Fruit fly (Drosophila melanogaster) whole organism, embryonic: Measurements from ENCODE around the gene Cyp303a1.
A peak's percentile ranks its signal among the peaks of the same experiment; 100 is the strongest.

Experiments used
- Aef1 ChIP-seq: fragments of 200-800 bp; sonication (Bioruptor generic); IDR thresholded peaks from 3 replicates; pipeline ENCODE4 v1.3.6; 2022; ENCODE audit warnings: missing biosample characterization, missing genetic modification characterization
- C15 ChIP-seq: fragments of 200-800 bp; sonication (Bioruptor generic); IDR thresholded peaks from 3 replicates; pipeline ENCODE4 v1.3.6; 2022; ENCODE audit warnings: missing biosample characterization, missing genetic modification characterization
- CG11504 ChIP-seq: fragments of 200-800 bp; sonication (Bioruptor generic); optimal IDR thresholded peaks from 3 replicates; lab custom pipeline; 2019; ENCODE audit warnings: missing biosample characterization, mild to moderate bottlenecking, missing genetic modification characterization, moderate library complexity
- CG12104 ChIP-seq: fragments of 200-800 bp; sonication (Bioruptor generic); optimal IDR thresholded peaks from 3 replicates; lab custom pipeline; 2016; ENCODE audit warnings: missing biosample characterization, missing genetic modification characterization
- CG13894 ChIP-seq: fragments of 200-800 bp; sonication (Bioruptor generic); optimal IDR thresholded peaks from 3 replicates; lab custom pipeline; 2018; ENCODE audit warnings: missing biosample characterization, mild to moderate bottlenecking, missing genetic modification characterization, moderate library complexity
- CG15073 ChIP-seq: fragments of 200-800 bp; sonication (Bioruptor generic); optimal IDR thresholded peaks from 2 replicates; lab custom pipeline; 2016; ENCODE audit warnings: missing biosample characterization, missing genetic modification characterization
- CG16779 ChIP-seq: fragments of 200-800 bp; sonication (Bioruptor generic); IDR thresholded peaks from 2 replicates; pipeline ENCODE4 v1.3.6; 2022; ENCODE audit warnings: missing biosample characterization, missing genetic modification characterization
- CG17359 ChIP-seq: fragments of 200-800 bp; sonication (Bioruptor generic); optimal IDR thresholded peaks from 3 replicates; lab custom pipeline; 2018; ENCODE audit warnings: missing biosample characterization, mild to moderate bottlenecking, missing genetic modification characterization, moderate library complexity
- CG17385 ChIP-seq: fragments of 200-800 bp; sonication (Bioruptor generic); optimal IDR thresholded peaks from 3 replicates; lab custom pipeline; 2018; ENCODE audit warnings: missing biosample characterization, mild to moderate bottlenecking, missing genetic modification characterization
- CG18476 ChIP-seq: fragments of 200-800 bp; sonication (Bioruptor generic); optimal IDR thresholded peaks from 2 replicates; lab custom pipeline; 2016; ENCODE audit warnings: missing biosample characterization, mild to moderate bottlenecking, missing genetic modification characterization
- CG2678 ChIP-seq: fragments of 200-800 bp; sonication (Bioruptor generic); optimal IDR thresholded peaks from 3 replicates; lab custom pipeline; 2019; ENCODE audit warnings: missing biosample characterization, mild to moderate bottlenecking, missing genetic modification characterization, moderate library complexity
- CG30020 ChIP-seq: fragments of 200-800 bp; optimal IDR thresholded peaks from 2 replicates; lab custom pipeline; 2019; ENCODE audit warnings: missing biosample characterization, mild to moderate bottlenecking, missing genetic modification characterization, moderate library complexity
- CG30403 ChIP-seq: fragments of 200-800 bp; sonication (Bioruptor generic); optimal IDR thresholded peaks from 3 replicates; lab custom pipeline; 2016; ENCODE audit warnings: missing biosample characterization, missing genetic modification characterization
- CG7556 ChIP-seq: fragments of 200-800 bp; sonication (Bioruptor generic); optimal IDR thresholded peaks from 2 replicates; lab custom pipeline; 2017; ENCODE audit warnings: missing biosample characterization, mild to moderate bottlenecking, missing genetic modification characterization
- CG7839 ChIP-seq: fragments of 200-800 bp; sonication (Bioruptor generic); optimal IDR thresholded peaks from 3 replicates; lab custom pipeline; 2018; ENCODE audit warnings: missing biosample characterization, mild to moderate bottlenecking, missing genetic modification characterization, moderate library complexity
- CG8281 ChIP-seq: fragments of 200-800 bp; sonication (Bioruptor generic); optimal IDR thresholded peaks from 2 replicates; lab custom pipeline; 2018; ENCODE audit warnings: missing biosample characterization, mild to moderate bottlenecking, missing genetic modification characterization, moderate library complexity
- CG9437 ChIP-seq: fragments of 200-800 bp; sonication (Bioruptor generic); optimal IDR thresholded peaks from 2 replicates; lab custom pipeline; 2018; ENCODE audit warnings: missing biosample characterization, mild to moderate bottlenecking, missing genetic modification characterization
- CG9609 ChIP-seq: fragments of 200-800 bp; sonication (Bioruptor generic); optimal IDR thresholded peaks from 3 replicates; lab custom pipeline; 2016; ENCODE audit warnings: missing biosample characterization, missing genetic modification characterization
- Chrac-16 ChIP-seq: fragments of 200-800 bp; sonication (Bioruptor generic); optimal IDR thresholded peaks from 3 replicates; lab custom pipeline; 2016; ENCODE audit warnings: missing biosample characterization, missing genetic modification characterization
- CkIIα-i1 ChIP-seq: fragments of 200-800 bp; sonication (Bioruptor generic); IDR thresholded peaks from 2 replicates; pipeline ENCODE4 v1.3.6; 2022; ENCODE audit warnings: missing biosample characterization, missing genetic modification characterization
- Deaf1 ChIP-seq: fragments of 200-800 bp; optimal IDR thresholded peaks from 3 replicates; lab custom pipeline; 2019; ENCODE audit warnings: missing biosample characterization, mild to moderate bottlenecking, missing genetic modification characterization, moderate library complexity
- Doc3 ChIP-seq: fragments of 200-800 bp; sonication (Bioruptor generic); IDR thresholded peaks from 3 replicates; pipeline ENCODE4 v1.3.6; 2022; ENCODE audit warnings: missing biosample characterization, missing genetic modification characterization; ENCODE audit not compliant: partially characterized antibody
- Hr39 ChIP-seq: fragments of >200 bp; optimal IDR thresholded peaks from 2 replicates; lab custom pipeline; 2017
- Hr78 ChIP-seq, 2 experiments: fragments of 200-800 bp in 1 of 2; fragments of >200 bp in 1 of 2; sonication (Bioruptor generic) in 1 of 2; optimal IDR thresholded peaks; 2 replicates each; lab custom pipeline; 2017 to 2019; ENCODE audit warnings: missing biosample characterization in 2 of 2, missing genetic modification characterization in 2 of 2, mild to moderate bottlenecking in 1 of 2, moderate library complexity in 1 of 2
- Med ChIP-seq: fragments of 200-800 bp; sonication (Bioruptor generic); peaks from one replicate; lab custom pipeline; 2016; ENCODE audit warnings: missing biosample characterization, missing genetic modification characterization, mild to moderate bottlenecking, inconsistent platforms, moderate library complexity
- Myb ChIP-seq: fragments of 200-800 bp; sonication (Bioruptor generic); optimal IDR thresholded peaks from 2 replicates; lab custom pipeline; 2016; ENCODE audit warnings: missing biosample characterization, missing genetic modification characterization
- Neu2 ChIP-seq: fragments of 200-800 bp; sonication (Bioruptor generic); optimal IDR thresholded peaks from 3 replicates; lab custom pipeline; 2016; ENCODE audit warnings: missing biosample characterization, missing genetic modification characterization, borderline replicate concordance
- Oaz ChIP-seq: fragments of 200-800 bp; sonication (Bioruptor generic); IDR thresholded peaks from 2 replicates; pipeline ENCODE4 v1.3.6; 2022; ENCODE audit warnings: missing biosample characterization, missing genetic modification characterization
- Opbp ChIP-seq: fragments of 200-800 bp; sonication (Bioruptor generic); IDR thresholded peaks from 3 replicates; pipeline ENCODE4 v1.3.6; 2022; ENCODE audit warnings: missing biosample characterization, missing genetic modification characterization; ENCODE audit not compliant: partially characterized antibody
- Pdp1 ChIP-seq, 2 experiments: fragments of 200-800 bp; sonication (Bioruptor generic); optimal IDR thresholded peaks; 3 replicates each; lab custom pipeline; 2016; ENCODE audit warnings: missing biosample characterization in 2 of 2, missing genetic modification characterization in 2 of 2, mild to moderate bottlenecking in 1 of 2, moderate library complexity in 1 of 2
- Stat92E ChIP-seq, 3 experiments: fragments of >200 bp in 2 of 3; fragments of 200-800 bp in 1 of 3; sonication (Bioruptor generic) in 1 of 3; optimal IDR thresholded peaks; 2 replicates each; lab custom pipeline; 2017 to 2019; ENCODE audit warnings: missing biosample characterization in 3 of 3, missing genetic modification characterization in 3 of 3, mild to moderate bottlenecking in 1 of 3, moderate library complexity in 1 of 3
- Tbp ChIP-seq: fragments of >200 bp; optimal IDR thresholded peaks from 2 replicates; lab custom pipeline; 2018; ENCODE audit warnings: missing biosample characterization, missing genetic modification characterization
- ci ChIP-seq: fragments of 200-800 bp; sonication (Bioruptor generic); IDR thresholded peaks from 3 replicates; pipeline ENCODE4 v1.3.6; 2022; ENCODE audit warnings: missing biosample characterization, missing genetic modification characterization
- crp ChIP-seq, 2 experiments: fragments of 200-800 bp; sonication (Bioruptor generic); optimal IDR thresholded peaks; 2 replicates in 1 of 2; 3 replicates in 1 of 2; lab custom pipeline; 2017; ENCODE audit warnings: missing biosample characterization in 2 of 2, missing genetic modification characterization in 2 of 2, mild to moderate bottlenecking in 1 of 2, moderate library complexity in 1 of 2
- disco-r ChIP-seq: fragments of 200-800 bp; sonication (Bioruptor generic); optimal IDR thresholded peaks from 2 replicates; lab custom pipeline; 2016; ENCODE audit warnings: missing biosample characterization, missing genetic modification characterization
- dysf ChIP-seq: fragments of 200-800 bp; sonication (Bioruptor generic); IDR thresholded peaks from 3 replicates; pipeline ENCODE4 v1.3.6; 2022; ENCODE audit warnings: missing biosample characterization, missing genetic modification characterization
- ems ChIP-seq: fragments of 200-800 bp; sonication (Bioruptor generic); optimal IDR thresholded peaks from 3 replicates; lab custom pipeline; 2016; ENCODE audit warnings: missing biosample characterization, missing genetic modification characterization
- fru ChIP-seq: fragments of >200 bp; optimal IDR thresholded peaks from 2 replicates; lab custom pipeline; 2017
- fu2 ChIP-seq: fragments of 200-800 bp; sonication (Bioruptor generic); optimal IDR thresholded peaks from 2 replicates; lab custom pipeline; 2016; ENCODE audit warnings: missing biosample characterization, missing genetic modification characterization
- gfzf ChIP-seq: fragments of 200-800 bp; sonication (Bioruptor generic); optimal IDR thresholded peaks from 2 replicates; lab custom pipeline; 2016; ENCODE audit warnings: missing biosample characterization, mild to moderate bottlenecking, missing genetic modification characterization, moderate library complexity
- gsb-n ChIP-seq: fragments of 200-800 bp; sonication (Bioruptor generic); optimal IDR thresholded peaks from 3 replicates; lab custom pipeline; 2018; ENCODE audit warnings: missing biosample characterization, mild to moderate bottlenecking, missing genetic modification characterization
- klu ChIP-seq: fragments of 200-800 bp; sonication (Bioruptor generic); IDR thresholded peaks from 2 replicates; pipeline ENCODE4 v1.3.6; 2022; ENCODE audit warnings: missing biosample characterization, missing genetic modification characterization
- mam ChIP-seq: fragments of 200-800 bp; sonication (Bioruptor generic); optimal IDR thresholded peaks from 3 replicates; lab custom pipeline; 2016; ENCODE audit warnings: missing biosample characterization, missing genetic modification characterization
- nerfin-1 ChIP-seq: fragments of 200-800 bp; sonication (Bioruptor generic); optimal IDR thresholded peaks from 3 replicates; lab custom pipeline; 2019; ENCODE audit warnings: missing biosample characterization, mild to moderate bottlenecking, missing genetic modification characterization, moderate library complexity
- onecut ChIP-seq: fragments of 200-800 bp; sonication (Bioruptor generic); IDR thresholded peaks from 2 replicates; pipeline ENCODE4 v1.3.6; 2022; ENCODE audit warnings: missing biosample characterization, missing genetic modification characterization
- org-1 ChIP-seq: fragments of 200-800 bp; sonication (Bioruptor generic); optimal IDR thresholded peaks from 2 replicates; lab custom pipeline; 2017; ENCODE audit warnings: missing biosample characterization, missing genetic modification characterization
- pfk ChIP-seq: fragments of 200-800 bp; sonication (Bioruptor generic); optimal IDR thresholded peaks from 2 replicates; lab custom pipeline; 2018; ENCODE audit warnings: missing biosample characterization, mild to moderate bottlenecking, missing genetic modification characterization, moderate library complexity
- run ChIP-seq: fragments of 200-800 bp; sonication (Bioruptor generic); optimal IDR thresholded peaks from 3 replicates; lab custom pipeline; 2018; ENCODE audit warnings: missing biosample characterization, mild to moderate bottlenecking, missing genetic modification characterization
- sug ChIP-seq: fragments of 200-800 bp; optimal IDR thresholded peaks from 2 replicates; lab custom pipeline; 2019; ENCODE audit warnings: missing biosample characterization, mild to moderate bottlenecking, missing genetic modification characterization, moderate library complexity

Cyp303a1 gene

DNA sequence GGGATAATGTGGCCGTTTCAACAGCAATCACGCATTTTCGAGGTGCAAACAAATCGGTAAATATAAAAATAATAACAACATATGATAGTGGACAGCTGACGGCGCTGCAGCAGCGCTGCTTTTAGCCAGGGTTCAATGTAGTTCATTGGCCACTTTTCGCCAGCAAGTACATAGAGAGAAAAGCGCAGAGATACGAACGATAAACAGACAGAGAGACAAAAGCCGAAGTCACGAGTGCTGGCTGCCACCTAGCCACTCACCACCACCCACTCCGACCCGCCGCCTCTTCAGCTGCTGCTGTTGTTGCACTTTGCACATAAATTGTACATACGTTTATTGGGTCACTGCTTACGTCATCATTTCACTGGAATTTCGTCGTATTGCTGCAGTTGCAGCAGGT lies 11.1 kb upstream of the Cyp303a1 start:
- TF ChIP-seq CkIIα-i1 (GFP tag; lab: Robert Waterston, UW): no peak
- TF ChIP-seq CG13894 (tag; lab: Kevin White, UChicago): no peak
- TF ChIP-seq gfzf (GFP tag; lab: Kevin White, UChicago): no peak
- TF ChIP-seq fu2 (GFP tag; lab: Kevin White, UChicago): no peak
- no peak for TF ChIP-seq Stat92E (GFP tag; optimal IDR thresholded peaks at IDR 0.05; lab: Kevin White, UChicago)
- TF ChIP-seq CG12104: no peak
- no peak for TF ChIP-seq CG9437 (GFP tag; lab: Kevin White, UChicago)
- TF ChIP-seq Hr39 (lab: Kevin White, UChicago): no peak
- TF ChIP-seq Doc3 (GFP tag; lab: Robert Waterston, UW): no peak
- TF ChIP-seq CG11504 (tag; lab: Kevin White, UChicago): no peak
- TF ChIP-seq fru (lab: Kevin White, UChicago): no peak
- peak; percentile 53; the same call in 1 of the 3 replicates for TF ChIP-seq ci (GFP tag; lab: Robert Waterston, UW)
- no peak for TF ChIP-seq Oaz
- TF ChIP-seq CG9609 (GFP tag; lab: Kevin White, UChicago): no peak
- no peak for TF ChIP-seq Myb
- no peak for TF ChIP-seq disco-r (GFP tag; lab: Kevin White, UChicago)
- TF ChIP-seq Neu2 (GFP tag; lab: Kevin White, UChicago): no peak
- TF ChIP-seq CG7556: no peak
- no peak for TF ChIP-seq C15 (GFP tag; lab: Robert Waterston, UW)
- no peak for TF ChIP-seq run (tag; lab: Kevin White, UChicago)
- peak; percentile 55 for TF ChIP-seq Med (GFP tag; lab: Kevin White, UChicago)
- peak in 1 of 2 experiments; percentile 44 for TF ChIP-seq Pdp1 (GFP tag; optimal IDR thresholded peaks at IDR 0.05; lab: Kevin White, UChicago)
- no peak for TF ChIP-seq Aef1 (GFP tag; lab: Robert Waterston, UW)
- no peak for TF ChIP-seq klu (GFP tag; lab: Robert Waterston, UW)
- TF ChIP-seq Tbp: no peak
- no peak for TF ChIP-seq Hr78 (GFP tag; optimal IDR thresholded peaks at IDR 0.05; lab: Kevin White, UChicago)
- TF ChIP-seq crp (GFP tag; optimal IDR thresholded peaks at IDR 0.05; lab: Kevin White, UChicago): peak; percentile 9 to 33
- no peak for TF ChIP-seq Opbp (GFP tag; lab: Robert Waterston, UW)

- peak; percentile 74 for TF ChIP-seq CG2678 (tag; lab: Kevin White, UChicago)
- no peak for TF ChIP-seq fu2 (GFP tag; lab: Kevin White, UChicago)
- TF ChIP-seq onecut (GFP tag; lab: Robert Waterston, UW): peak; percentile 42
- TF ChIP-seq CG7839 (tag; lab: Kevin White, UChicago): peak; percentile 59
- TF ChIP-seq CG15073: peak; percentile 97
- no peak for TF ChIP-seq CG16779 (GFP tag; lab: Robert Waterston, UW)
- peak; percentile 75 for TF ChIP-seq nerfin-1 (tag; lab: Kevin White, UChicago)
- peak; percentile 27 for TF ChIP-seq CG17385 (GFP tag; lab: Kevin White, UChicago)
- TF ChIP-seq CG30403: peak; percentile 29
- peak; percentile 15 for TF ChIP-seq Deaf1 (tag; lab: Kevin White, UChicago)
- no peak for TF ChIP-seq dysf (GFP tag; lab: Robert Waterston, UW)
- peak; percentile 99 for TF ChIP-seq pfk (GFP tag; lab: Kevin White, UChicago)
- TF ChIP-seq CG8281 (tag; lab: Kevin White, UChicago): peak; percentile 40
- TF ChIP-seq CG18476 (GFP tag; lab: Kevin White, UChicago): peak; percentile 25
- no peak for TF ChIP-seq CG30020 (tag; lab: Kevin White, UChicago)
- peak; percentile 19 for TF ChIP-seq sug
- TF ChIP-seq CG17359 (tag; lab: Kevin White, UChicago): peak; percentile 54
- TF ChIP-seq gsb-n (tag; lab: Kevin White, UChicago): peak; percentile 19
- TF ChIP-seq Chrac-16 (GFP tag; lab: Kevin White, UChicago): peak; percentile 33
- peak; percentile 52 for TF ChIP-seq org-1 (GFP tag; lab: Kevin White, UChicago)
- peak; percentile 50 for TF ChIP-seq mam (GFP tag; lab: Kevin White, UChicago)
- peak; percentile 24 for TF ChIP-seq ems
Observed at dm6 chr2L:16284306-16285299, 9.4 kb upstream of the Cyp303a1 start.
